Worm (Caenorhabditis elegans): ENCODE data around the gene sre-6.

Gene sre-6

ce11 chrV:10729456-10729904 is 33.1 kb downstream of the sre-6 start (continued):
- no peak for TF ChIP-seq K12H6.12 (tag; optimal IDR thresholded peaks at IDR 0.05)
- TF ChIP-seq zfh-2 (GFP tag; conservative IDR thresholded peaks at IDR 0.05): no peak
- no peak for TF ChIP-seq chd-7 (tag; optimal IDR thresholded peaks at IDR 0.05)
- peak; percentile 29 for TF ChIP-seq ztf-22 (GFP tag; optimal IDR thresholded peaks at IDR 0.05)
- TF ChIP-seq ceh-91 (GFP tag; IDR thresholded peaks at IDR 0.05): no peak
- no peak for TF ChIP-seq B0035.1 (tag; optimal IDR thresholded peaks at IDR 0.05)
- no peak for TF ChIP-seq unc-62 (GFP tag; optimal IDR thresholded peaks at IDR 0.05)
- no peak for TF ChIP-seq F57A8.1 (GFP tag; optimal IDR thresholded peaks at IDR 0.05)
- TF ChIP-seq nfya-1 (tag; optimal IDR thresholded peaks at IDR 0.05; ENCODE audit: borderline replicate concordance, insufficient read depth): no peak
- no peak for TF ChIP-seq madf-3 (GFP tag; IDR thresholded peaks at IDR 0.05)
- no peak for TF ChIP-seq lin-35 (GFP tag; optimal IDR thresholded peaks at IDR 0.05)
- TF ChIP-seq D2030.7 (GFP tag; IDR thresholded peaks at IDR 0.05): no peak
- no peak for TF ChIP-seq lag-1 (GFP tag; IDR thresholded peaks at IDR 0.05)
- no peak for TF ChIP-seq Y53G8AR.9 (GFP tag; conservative IDR thresholded peaks at IDR 0.05)
- TF ChIP-seq F55B11.4 (tag; optimal IDR thresholded peaks at IDR 0.05; ENCODE audit: borderline replicate concordance, insufficient read depth): no peak
- TF ChIP-seq snpc-4 (GFP tag; optimal IDR thresholded peaks at IDR 0.05): no peak
- no peak for TF ChIP-seq snpc-4 (tag; optimal IDR thresholded peaks at IDR 0.05)
- no peak for TF ChIP-seq egl-44 (GFP tag; IDR thresholded peaks at IDR 0.05)

- TF ChIP-seq Y53G8AR.9 (GFP tag; conservative IDR thresholded peaks at IDR 0.05) (0 out of 2 replicates have a peak, but pooled peaks have one; percentile 19), nhr-90 (tag; optimal IDR thresholded peaks at IDR 0.05) (no peak), somi-1 (GFP tag; optimal IDR thresholded peaks at IDR 0.05) (peak; percentile 26), K11D2.4 (GFP tag; IDR thresholded peaks at IDR 0.05) (0 out of 2 replicates have a peak, but pooled peaks have one; percentile 24)
Measured at ce11 chrV:10727651-10728050, 34.9 kb downstream of the sre-6 start.

ce11 chrV:10726691-10727090 is 35.9 kb downstream of the sre-6 start:
- TF ChIP-seq nhr-80 (tag; optimal IDR thresholded peaks at IDR 0.05) (peak; percentile 86), dpl-1 (GFP tag; optimal IDR thresholded peaks at IDR 0.05) (no peak)

- TF ChIP-seq ekl-4 (GFP tag; IDR thresholded peaks at IDR 0.05) (0 out of 2 replicates have a peak, but pooled peaks have one; percentile 9), cebp-1 (GFP tag; IDR thresholded peaks at IDR 0.05) (0 out of 2 replicates have a peak, but pooled peaks have one; percentile 10), cebp-1 (tag; optimal IDR thresholded peaks at IDR 0.05) (no peak), T26A5.8 (tag; optimal IDR thresholded peaks at IDR 0.05) (no peak)
Measured at ce11 chrV:10725424-10725951, 37.1 kb downstream of the sre-6 start.

ce11 chrV:10724472-10724871 is 38.1 kb downstream of the sre-6 start:
- TF ChIP-seq Y53F4B.3 (GFP tag; IDR thresholded peaks at IDR 0.05) (no peak), Y56A3A.18 (GFP tag; IDR thresholded peaks at IDR 0.05) (no peak), ztf-6 (GFP tag; IDR thresholded peaks at IDR 0.05) (no peak), F55B11.4 (tag; optimal IDR thresholded peaks at IDR 0.05; ENCODE audit: borderline replicate concordance, insufficient read depth) (no peak), lag-1 (GFP tag; IDR thresholded peaks at IDR 0.05) (no peak), die-1 (tag; optimal IDR thresholded peaks at IDR 0.05) (no peak), F33H1.4 (GFP tag; IDR thresholded peaks at IDR 0.05) (no peak), F52B5.7 (tag; optimal IDR thresholded peaks at IDR 0.05) (no peak), ztf-25 (GFP tag; IDR thresholded peaks at IDR 0.05) (no peak), dpff-1 (tag; optimal IDR thresholded peaks at IDR 0.05) (no peak), rpc-1 (optimal IDR thresholded peaks at IDR 0.05) (no peak), rpc-1 (tag; optimal IDR thresholded peaks at IDR 0.05) (no peak), B0261.1 (tag; optimal IDR thresholded peaks at IDR 0.05) (no peak), ztf-18 (tag; optimal IDR thresholded peaks at IDR 0.05) (no peak), lin-26 (GFP tag; IDR thresholded peaks at IDR 0.05) (no peak)

Measured in whole organism, young adult.